Fruit fly (Drosophila melanogaster) whole organism, embryonic: ENCODE data around the gene Sidpn.

Source experiments
- CG18476 ChIP-seq: fragments of 200-800 bp; sonication (Bioruptor generic); optimal IDR thresholded peaks from 2 replicates; lab custom pipeline; 2016; ENCODE audit warnings: missing biosample characterization, mild to moderate bottlenecking, missing genetic modification characterization
- CG2875 ChIP-seq: fragments of 200-800 bp; sonication (Bioruptor generic); optimal IDR thresholded peaks from 2 replicates; lab custom pipeline; 2017; ENCODE audit warnings: missing biosample characterization, mild to moderate bottlenecking, missing genetic modification characterization, missing genetic modification reagents
- ken ChIP-seq: fragments of 200-800 bp; sonication (Bioruptor generic); IDR thresholded peaks from 3 replicates; pipeline ENCODE4 v1.3.6; 2022; ENCODE audit warnings: missing biosample characterization, missing genetic modification characterization
- sna ChIP-seq: fragments of 200-800 bp; sonication (Bioruptor generic); IDR thresholded peaks from 2 replicates; pipeline ENCODE4 v1.3.6; 2022; ENCODE audit warnings: missing biosample characterization, missing genetic modification characterization; ENCODE audit not compliant: partially characterized antibody

DNA sequence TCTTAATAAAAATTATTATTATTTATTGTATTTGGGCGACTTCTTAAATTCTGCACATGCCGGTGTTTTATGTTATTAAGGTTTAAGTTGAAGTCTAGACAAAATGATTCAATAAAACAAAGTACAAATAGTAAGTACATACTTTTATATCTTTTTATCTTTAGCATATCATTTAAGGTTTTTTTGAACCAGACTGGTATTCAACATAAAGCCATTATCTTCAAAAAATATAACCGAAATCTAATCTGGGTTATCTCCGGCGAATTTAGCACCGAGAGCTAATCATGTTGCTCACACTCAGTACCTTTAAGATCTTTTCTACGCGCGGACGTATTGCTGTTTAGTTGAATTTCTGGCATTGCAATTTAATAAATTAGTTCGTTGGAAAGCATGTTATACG, 30.4 kb upstream of the Sidpn start, which contains the start of gene CG31792:
- TF ChIP-seq CG18476 (no peak), CG2875 (GFP tag; lab: Kevin White, UChicago) (no peak), sna (no peak), ken (GFP tag; lab: Robert Waterston, UW) (no peak)
